Worm (Caenorhabditis elegans): ENCODE measurements around the gene pigt-1.

ce11 chrV:10918373-10918772 is 40.2 kb downstream of the pigt-1 start, which contains the start of gene F58B4.2:
- TF ChIP-seq lir-1 (GFP tag; conservative IDR thresholded peaks at IDR 0.05) (no peak), ztf-6 (GFP tag; IDR thresholded peaks at IDR 0.05) (no peak), nfya-2 (GFP tag; IDR thresholded peaks at IDR 0.05) (no peak), sptf-2 (GFP tag; optimal IDR thresholded peaks at IDR 0.05) (no peak), efl-1 (GFP tag; optimal IDR thresholded peaks at IDR 0.05) (no peak), Y79H2A.3 (GFP tag; conservative IDR thresholded peaks at IDR 0.05) (no peak), madf-8 (GFP tag; conservative IDR thresholded peaks at IDR 0.05) (no peak), snpc-1.3 (tag; optimal IDR thresholded peaks at IDR 0.05; ENCODE audit: insufficient read depth) (no peak), C17E4.6 (GFP tag; IDR thresholded peaks at IDR 0.05) (no peak), ceh-58 (GFP tag; IDR thresholded peaks at IDR 0.05) (no peak), pha-4 (tag; optimal IDR thresholded peaks at IDR 0.05) (no peak), Y53F4B.3 (GFP tag; IDR thresholded peaks at IDR 0.05) (no peak), F33H1.4 (GFP tag; IDR thresholded peaks at IDR 0.05) (no peak), sea-2 (GFP tag; IDR thresholded peaks at IDR 0.05) (no peak)
